Fruit fly (Drosophila melanogaster) whole organism, embryonic: ENCODE results near the gene CG14893.

Experiments
- Abd-B ChIP-seq: fragments of 200-800 bp; sonication (Bioruptor generic); optimal IDR thresholded peaks from 2 replicates; lab custom pipeline; 2018; ENCODE audit warnings: missing biosample characterization, mild to moderate bottlenecking, missing genetic modification characterization, moderate library complexity
- Ada2b ChIP-seq: fragments of 200-800 bp; sonication (Bioruptor generic); IDR thresholded peaks from 2 replicates; pipeline ENCODE4 v1.3.6; 2022; ENCODE audit warnings: missing biosample characterization, missing genetic modification characterization
- Atf3 ChIP-seq: fragments of 200-800 bp; sonication (Bioruptor generic); optimal IDR thresholded peaks from 3 replicates; lab custom pipeline; 2016; ENCODE audit warnings: missing biosample characterization, missing genetic modification characterization
- Atf6 ChIP-seq: fragments of 200-800 bp; sonication (Bioruptor generic); IDR thresholded peaks from 2 replicates; pipeline ENCODE4 v1.3.6; 2022; ENCODE audit warnings: missing biosample characterization, missing genetic modification characterization
- CG11085 ChIP-seq: fragments of 200-800 bp; sonication (Bioruptor generic); IDR thresholded peaks from 2 replicates; pipeline ENCODE4 v1.3.6; 2022; ENCODE audit warnings: missing biosample characterization, missing genetic modification characterization
- CG11504 ChIP-seq: fragments of 200-800 bp; sonication (Bioruptor generic); optimal IDR thresholded peaks from 3 replicates; lab custom pipeline; 2019; ENCODE audit warnings: missing biosample characterization, mild to moderate bottlenecking, missing genetic modification characterization, moderate library complexity
- CG11695 ChIP-seq: fragments of 200-800 bp; sonication (Bioruptor generic); IDR thresholded peaks from 3 replicates; pipeline ENCODE4 v1.3.6; 2022; ENCODE audit warnings: missing biosample characterization, missing genetic modification characterization
- CG13775 ChIP-seq: fragments of 200-800 bp; sonication (Bioruptor generic); optimal IDR thresholded peaks from 3 replicates; lab custom pipeline; 2017; ENCODE audit warnings: missing biosample characterization, mild to moderate bottlenecking, missing genetic modification characterization
- CG14441 ChIP-seq: fragments of 200-800 bp; sonication (Bioruptor generic); IDR thresholded peaks from 2 replicates; pipeline ENCODE4 v1.3.6; 2022; ENCODE audit warnings: missing biosample characterization, missing genetic modification characterization
- CG14667 ChIP-seq: fragments of 200-800 bp; sonication (Bioruptor generic); IDR thresholded peaks from 2 replicates; pipeline ENCODE4 v1.3.6; 2022; ENCODE audit warnings: missing biosample characterization, missing genetic modification characterization
- CG15514 ChIP-seq: fragments of 200-800 bp; sonication (Bioruptor generic); optimal IDR thresholded peaks from 3 replicates; lab custom pipeline; 2017; ENCODE audit warnings: missing biosample characterization, missing genetic modification characterization, mild to moderate bottlenecking, moderate library complexity, missing genetic modification reagents
- CG1647 ChIP-seq: fragments of 200-800 bp; sonication (Bioruptor generic); optimal IDR thresholded peaks from 3 replicates; lab custom pipeline; 2016; ENCODE audit warnings: missing biosample characterization, missing genetic modification characterization
- CG17912 ChIP-seq: fragments of 200-800 bp; sonication (Bioruptor generic); optimal IDR thresholded peaks from 2 replicates; lab custom pipeline; 2018; ENCODE audit warnings: missing biosample characterization, mild to moderate bottlenecking, missing genetic modification characterization
- CG1792 ChIP-seq: fragments of 200-800 bp; sonication (Bioruptor generic); optimal IDR thresholded peaks from 2 replicates; lab custom pipeline; 2016; ENCODE audit warnings: missing biosample characterization, missing genetic modification characterization
- CG18011 ChIP-seq: fragments of 200-800 bp; sonication (Bioruptor generic); optimal IDR thresholded peaks from 2 replicates; lab custom pipeline; 2017; ENCODE audit warnings: missing biosample characterization, missing genetic modification characterization, mild to moderate bottlenecking, moderate library complexity, missing genotype
- CG2202 ChIP-seq: fragments of 200-800 bp; sonication (Bioruptor generic); optimal IDR thresholded peaks from 2 replicates; lab custom pipeline; 2018; ENCODE audit warnings: missing biosample characterization, mild to moderate bottlenecking, missing genetic modification characterization
- CG2712 ChIP-seq: fragments of 200-800 bp; optimal IDR thresholded peaks from 3 replicates; lab custom pipeline; 2019; ENCODE audit warnings: missing biosample characterization, mild to moderate bottlenecking, missing genetic modification characterization, moderate library complexity
- CG3407 ChIP-seq: fragments of 200-800 bp; sonication (Bioruptor generic); optimal IDR thresholded peaks from 2 replicates; lab custom pipeline; 2018; ENCODE audit warnings: missing biosample characterization, mild to moderate bottlenecking, missing genetic modification characterization
- CG4404 ChIP-seq: fragments of 200-800 bp; sonication (Bioruptor generic); IDR thresholded peaks from 2 replicates; pipeline ENCODE4 v1.3.6; 2022; ENCODE audit warnings: missing biosample characterization, missing genetic modification characterization
- CG4854 ChIP-seq: fragments of 200-800 bp; sonication (Bioruptor generic); optimal IDR thresholded peaks from 2 replicates; lab custom pipeline; 2016; ENCODE audit warnings: missing biosample characterization, missing genetic modification characterization, inconsistent platforms
- CG6689 ChIP-seq: fragments of 200-800 bp; sonication (Bioruptor generic); IDR thresholded peaks from 2 replicates; pipeline ENCODE4 v1.3.6; 2022; ENCODE audit warnings: missing biosample characterization, missing genetic modification characterization
- CG6765 ChIP-seq: fragments of 200-800 bp; sonication (Bioruptor generic); optimal IDR thresholded peaks from 3 replicates; lab custom pipeline; 2017; ENCODE audit warnings: missing biosample characterization, mild to moderate bottlenecking, missing genetic modification characterization
- CG7357 ChIP-seq: fragments of 200-800 bp; sonication (Bioruptor generic); IDR thresholded peaks from 3 replicates; pipeline ENCODE4 v1.3.6; 2022; ENCODE audit warnings: missing biosample characterization, missing genetic modification characterization
- CG7786 ChIP-seq: fragments of 200-800 bp; sonication (Bioruptor generic); optimal IDR thresholded peaks from 2 replicates; lab custom pipeline; 2016; ENCODE audit warnings: missing biosample characterization, missing genetic modification characterization
- CG7839 ChIP-seq: fragments of 200-800 bp; sonication (Bioruptor generic); optimal IDR thresholded peaks from 3 replicates; lab custom pipeline; 2018; ENCODE audit warnings: missing biosample characterization, mild to moderate bottlenecking, missing genetic modification characterization, moderate library complexity
- CG9437 ChIP-seq: fragments of 200-800 bp; sonication (Bioruptor generic); optimal IDR thresholded peaks from 2 replicates; lab custom pipeline; 2018; ENCODE audit warnings: missing biosample characterization, mild to moderate bottlenecking, missing genetic modification characterization
- CG9817 ChIP-seq: fragments of 200-800 bp; sonication (Bioruptor generic); optimal IDR thresholded peaks from 2 replicates; lab custom pipeline; 2018; ENCODE audit warnings: missing biosample characterization, mild to moderate bottlenecking, missing genetic modification characterization, moderate library complexity
- CHES-1-like ChIP-seq: fragments of 200-800 bp; sonication (Bioruptor generic); optimal IDR thresholded peaks from 2 replicates; lab custom pipeline; 2016; ENCODE audit warnings: missing biosample characterization, missing genetic modification characterization
- Fer2 ChIP-seq: fragments of 200-800 bp; sonication (Bioruptor generic); optimal IDR thresholded peaks from 2 replicates; lab custom pipeline; 2018; ENCODE audit warnings: missing biosample characterization, mild to moderate bottlenecking, missing genetic modification characterization, moderate library complexity
- HHEX ChIP-seq: fragments of 200-800 bp; sonication (Bioruptor generic); optimal IDR thresholded peaks from 3 replicates; lab custom pipeline; 2017; ENCODE audit warnings: missing biosample characterization, mild to moderate bottlenecking, missing genetic modification characterization, missing genetic modification reagents
- HLH4C ChIP-seq: fragments of 200-800 bp; sonication (Bioruptor generic); IDR thresholded peaks from 3 replicates; pipeline ENCODE4 v1.3.6; 2022; ENCODE audit warnings: missing biosample characterization, missing genetic modification characterization; ENCODE audit not compliant: partially characterized antibody
- HLH54F ChIP-seq: fragments of 200-800 bp; sonication (Bioruptor generic); optimal IDR thresholded peaks from 3 replicates; lab custom pipeline; 2016; ENCODE audit warnings: missing biosample characterization, missing genetic modification characterization
- MTF-1 ChIP-seq: fragments of 200-800 bp; sonication (Bioruptor generic); optimal IDR thresholded peaks from 2 replicates; lab custom pipeline; 2018; ENCODE audit warnings: missing biosample characterization, mild to moderate bottlenecking, missing genetic modification characterization, borderline replicate concordance
- aop ChIP-seq: fragments of 200-800 bp; sonication (Bioruptor generic); IDR thresholded peaks from 2 replicates; pipeline ENCODE4 v1.3.6; 2022; ENCODE audit warnings: missing biosample characterization, missing genetic modification characterization
- ato ChIP-seq: fragments of 200-800 bp; sonication (Bioruptor generic); IDR thresholded peaks from 2 replicates; pipeline ENCODE4 v1.3.6; 2022; ENCODE audit warnings: missing biosample characterization, missing genetic modification characterization; ENCODE audit not compliant: partially characterized antibody
- dati ChIP-seq: fragments of 200-800 bp; sonication (Bioruptor generic); IDR thresholded peaks from 2 replicates; pipeline ENCODE4 v1.3.6; 2022; ENCODE audit warnings: missing biosample characterization, missing genetic modification characterization
- dpn ChIP-seq, 2 experiments: fragments of 200-800 bp; sonication (Bioruptor generic); optimal IDR thresholded peaks; 3 replicates each; lab custom pipeline; 2016; ENCODE audit warnings: missing biosample characterization in 2 of 2, missing genetic modification characterization in 2 of 2
- emc ChIP-seq: fragments of 200-800 bp; sonication (Bioruptor generic); optimal IDR thresholded peaks from 2 replicates; lab custom pipeline; 2016; ENCODE audit warnings: missing biosample characterization, missing genetic modification characterization
- esg ChIP-seq: fragments of 200-800 bp; sonication (Bioruptor generic); conservative IDR thresholded peaks from 2 replicates; pipeline ENCODE4 v1.3.6; 2022; ENCODE audit warnings: missing biosample characterization, missing genetic modification characterization
- gsb ChIP-seq: fragments of 200-800 bp; sonication (Bioruptor generic); IDR thresholded peaks from 2 replicates; pipeline ENCODE4 v1.3.6; 2022; ENCODE audit warnings: missing biosample characterization, missing genetic modification characterization
- luna ChIP-seq: fragments of 200-800 bp; sonication (Bioruptor generic); optimal IDR thresholded peaks from 2 replicates; lab custom pipeline; 2016; ENCODE audit warnings: missing biosample characterization, missing genetic modification characterization
- nerfin-2 ChIP-seq: fragments of 200-800 bp; sonication (Bioruptor generic); IDR thresholded peaks from 2 replicates; pipeline ENCODE4 v1.3.6; 2022; ENCODE audit warnings: missing biosample characterization, missing genetic modification characterization; ENCODE audit not compliant: partially characterized antibody
- psq ChIP-seq: fragments of 200-800 bp; sonication (Bioruptor generic); optimal IDR thresholded peaks from 2 replicates; lab custom pipeline; 2017; ENCODE audit warnings: missing biosample characterization, missing genetic modification characterization
- scrt ChIP-seq: fragments of 200-800 bp; sonication (Bioruptor generic); optimal IDR thresholded peaks from 2 replicates; lab custom pipeline; 2018; ENCODE audit warnings: missing biosample characterization, mild to moderate bottlenecking, missing genetic modification characterization, moderate library complexity
- sim ChIP-seq: fragments of 200-800 bp; sonication (Bioruptor generic); IDR thresholded peaks from 2 replicates; pipeline ENCODE4 v1.3.6; 2022; ENCODE audit warnings: missing biosample characterization, missing genetic modification characterization
- slou ChIP-seq: fragments of 200-800 bp; sonication (Bioruptor generic); optimal IDR thresholded peaks from 3 replicates; lab custom pipeline; 2016; ENCODE audit warnings: missing biosample characterization, missing genetic modification characterization
- so ChIP-seq: fragments of 200-800 bp; sonication (Bioruptor generic); IDR thresholded peaks from 3 replicates; pipeline ENCODE4 v1.3.6; 2022; ENCODE audit warnings: missing biosample characterization, missing genetic modification characterization
- sob ChIP-seq: fragments of 200-800 bp; sonication (Bioruptor generic); IDR thresholded peaks from 2 replicates; pipeline ENCODE4 v1.3.6; 2022; ENCODE audit warnings: missing biosample characterization, missing genetic modification characterization
- vfl ChIP-seq: fragments of 200-800 bp; sonication (Bioruptor generic); optimal IDR thresholded peaks from 2 replicates; lab custom pipeline; 2016; ENCODE audit warnings: missing biosample characterization, missing genetic modification characterization
- zfh2 ChIP-seq: fragments of 200-800 bp; sonication (Bioruptor generic); optimal IDR thresholded peaks from 2 replicates; lab custom pipeline; 2016; ENCODE audit warnings: missing biosample characterization, missing genetic modification characterization

CG14893 gene

dm6 chr3R:16624750-16625549 is 4.4 kb downstream of the CG14893 start, which contains the start of gene Fas1 (continued):
- TF ChIP-seq CG9437 (GFP tag; lab: Kevin White, UChicago): no peak
- no peak for TF ChIP-seq esg (GFP tag; lab: Robert Waterston, UW)
- no peak for TF ChIP-seq CG4404 (GFP tag; lab: Robert Waterston, UW)
- TF ChIP-seq CG3407 (GFP tag; lab: Kevin White, UChicago): no peak
- TF ChIP-seq CG18011 (GFP tag; lab: Kevin White, UChicago): no peak
- TF ChIP-seq CG6765: peak; percentile 8
- no peak for TF ChIP-seq Ada2b (GFP tag; lab: Robert Waterston, UW)
- TF ChIP-seq HLH54F (GFP tag; lab: Kevin White, UChicago): no peak
- TF ChIP-seq slou: no peak
- TF ChIP-seq CG7786: no peak
- no peak for TF ChIP-seq aop (GFP tag; lab: Robert Waterston, UW)
- TF ChIP-seq gsb: no peak
- TF ChIP-seq Atf3: no peak
- no peak for TF ChIP-seq sim (GFP tag; lab: Robert Waterston, UW)
- 0 out of 2 replicates have a peak, but pooled peaks have one; percentile 25 for TF ChIP-seq nerfin-2 (GFP tag; lab: Robert Waterston, UW)
- no peak for TF ChIP-seq CG11085
- TF ChIP-seq Fer2 (tag; lab: Kevin White, UChicago): no peak
- TF ChIP-seq zfh2: no peak
- TF ChIP-seq HLH4C (GFP tag; lab: Robert Waterston, UW): peak; percentile 70; the same call in 2 of the 3 replicates
- no peak for TF ChIP-seq psq (GFP tag; lab: Kevin White, UChicago)
- no peak for TF ChIP-seq CG4854
- peak; percentile 28 for TF ChIP-seq MTF-1 (GFP tag; lab: Kevin White, UChicago)
- TF ChIP-seq CG7839 (tag; lab: Kevin White, UChicago): no peak
- TF ChIP-seq CHES-1-like (GFP tag; lab: Kevin White, UChicago): no peak
- no peak for TF ChIP-seq dpn (GFP tag; optimal IDR thresholded peaks at IDR 0.05; lab: Kevin White, UChicago)
- no peak for TF ChIP-seq sob (GFP tag; lab: Robert Waterston, UW)
- TF ChIP-seq CG17912 (GFP tag; lab: Kevin White, UChicago): no peak
- TF ChIP-seq CG11504 (tag; lab: Kevin White, UChicago): no peak
- TF ChIP-seq CG13775 (GFP tag; lab: Kevin White, UChicago): no peak
- no peak for TF ChIP-seq CG6689 (GFP tag; lab: Robert Waterston, UW)
- no peak for TF ChIP-seq CG14667 (GFP tag; lab: Robert Waterston, UW)
- no peak for TF ChIP-seq luna (GFP tag; lab: Kevin White, UChicago)
- peak; percentile 69; the same call in 1 of the 2 replicates for TF ChIP-seq ato (GFP tag; lab: Robert Waterston, UW)
- TF ChIP-seq vfl (GFP tag; lab: Kevin White, UChicago): no peak
- no peak for TF ChIP-seq CG2202 (tag; lab: Kevin White, UChicago)
- TF ChIP-seq CG15514 (GFP tag; lab: Kevin White, UChicago): peak; percentile 41
- no peak for TF ChIP-seq scrt (GFP tag; lab: Kevin White, UChicago)
- no peak for TF ChIP-seq CG1792 (GFP tag; lab: Kevin White, UChicago)
- no peak for TF ChIP-seq Atf6
- TF ChIP-seq CG7357 (GFP tag; lab: Robert Waterston, UW): no peak
- no peak for TF ChIP-seq CG1647 (GFP tag; lab: Kevin White, UChicago)
- no peak for TF ChIP-seq CG9817
- TF ChIP-seq emc (GFP tag; lab: Kevin White, UChicago): no peak
- no peak for TF ChIP-seq dati (GFP tag; lab: Robert Waterston, UW)
- no peak for TF ChIP-seq so (GFP tag; lab: Robert Waterston, UW)
- no peak for TF ChIP-seq CG2712 (tag; lab: Kevin White, UChicago)
- no peak for TF ChIP-seq CG11695 (GFP tag; lab: Robert Waterston, UW)
- no peak for TF ChIP-seq CG14441
- TF ChIP-seq HHEX: no peak
- TF ChIP-seq Abd-B: peak; percentile 36
